Worm (Caenorhabditis elegans) whole organism, L2 larva: Measurements from ENCODE around the gene W02B12.16.

Experiments
- mdl-1 ChIP-seq, 2 experiments: fragments of 150-350 bp in 1 of 2; sonication (generic microtip) in 1 of 2; optimal IDR thresholded peaks; 2 replicates each; lab custom pipeline; 2017; ENCODE audit warnings: missing biosample characterization in 2 of 2, missing genetic modification characterization in 2 of 2

The W02B12.16 gene

ce11 chrII:11427322-11427721, 49.0 kb downstream of the W02B12.16 start:
- TF ChIP-seq mdl-1 (tag; optimal IDR thresholded peaks at IDR 0.05; lab: Kevin White, UChicago), result no peak
